Fruit fly (Drosophila melanogaster): ENCODE results near the gene dl.

dl gene

dm6 chr2L:17449608-17450504 lies at the start of gene dl:
Gene dl, minus strand, starts transcription at chr2L:17450364.
- TF ChIP-seq CG8478 (optimal IDR thresholded peaks at IDR 0.05) (no peak), pan (optimal IDR thresholded peaks at IDR 0.05) (peak; percentile 67), Dll (optimal IDR thresholded peaks at IDR 0.05) (no peak)

- TF ChIP-seq psq (optimal IDR thresholded peaks at IDR 0.05) = no peak
Observed at dm6 chr2L:17498721-17499120, 48.6 kb upstream of the dl start, which contains the start of gene CG15142. Gene CG15142, minus strand, starts transcription at chr2L:17498821.

- peak; percentile 47 for TF ChIP-seq pan (optimal IDR thresholded peaks at IDR 0.05)
- no peak for TF ChIP-seq CG8478 (optimal IDR thresholded peaks at IDR 0.05)
- no peak for TF ChIP-seq EcR (GFP tag; optimal IDR thresholded peaks at IDR 0.05)
Observed at dm6 chr2L:17497108-17497507, 46.9 kb upstream of the dl start, which contains the start of gene qua. Gene qua, minus strand, starts transcription at chr2L:17497208.

dm6 chr2L:17495759-17496158 lies 45.6 kb upstream of the dl start:
- TF ChIP-seq Dll (optimal IDR thresholded peaks at IDR 0.05) = no peak
- TF ChIP-seq usp (GFP tag; optimal IDR thresholded peaks at IDR 0.05) = no peak
- no peak for TF ChIP-seq EcR (GFP tag; optimal IDR thresholded peaks at IDR 0.05)

dm6 chr2L:17492680-17493079 lies 42.5 kb upstream of the dl start:
- TF ChIP-seq usp (GFP tag; optimal IDR thresholded peaks at IDR 0.05) (no peak), CG8478 (optimal IDR thresholded peaks at IDR 0.05) (no peak), psq (optimal IDR thresholded peaks at IDR 0.05) (no peak), pan (optimal IDR thresholded peaks at IDR 0.05) (no peak), Dll (optimal IDR thresholded peaks at IDR 0.05) (no peak), EcR (GFP tag; optimal IDR thresholded peaks at IDR 0.05) (no peak)

- TF ChIP-seq psq (optimal IDR thresholded peaks at IDR 0.05) = no peak
- TF ChIP-seq CG8478 (optimal IDR thresholded peaks at IDR 0.05) = no peak
- TF ChIP-seq EcR (GFP tag; optimal IDR thresholded peaks at IDR 0.05) = no peak
- no peak for TF ChIP-seq pan (optimal IDR thresholded peaks at IDR 0.05)
- no peak for TF ChIP-seq Dll (optimal IDR thresholded peaks at IDR 0.05)
Observed at dm6 chr2L:17486264-17486663, 36.1 kb upstream of the dl start, which contains the start of gene CG43220. Gene CG43220, plus strand, starts transcription at chr2L:17486564.

- TF ChIP-seq CG8478 (optimal IDR thresholded peaks at IDR 0.05) (no peak), psq (optimal IDR thresholded peaks at IDR 0.05) (no peak), Dll (optimal IDR thresholded peaks at IDR 0.05) (no peak), EcR (GFP tag; optimal IDR thresholded peaks at IDR 0.05) (no peak), usp (GFP tag; optimal IDR thresholded peaks at IDR 0.05) (no peak), pan (optimal IDR thresholded peaks at IDR 0.05) (no peak)
Observed at dm6 chr2L:17485457-17485856, 35.3 kb upstream of the dl start, which contains the start of the genes CG43221 and CG43645. Gene CG43221, plus strand, starts transcription at chr2L:17485757. Gene CG43645, plus strand, starts transcription at chr2L:17485757.

- TF ChIP-seq Dll (optimal IDR thresholded peaks at IDR 0.05) = no peak
- no peak for TF ChIP-seq EcR (GFP tag; optimal IDR thresholded peaks at IDR 0.05)
- no peak for TF ChIP-seq psq (optimal IDR thresholded peaks at IDR 0.05)
- TF ChIP-seq usp (GFP tag; optimal IDR thresholded peaks at IDR 0.05) = no peak
- no peak for TF ChIP-seq CG8478 (optimal IDR thresholded peaks at IDR 0.05)
- TF ChIP-seq pan (optimal IDR thresholded peaks at IDR 0.05) = no peak
Observed at dm6 chr2L:17484174-17484573, 34.0 kb upstream of the dl start, which contains the start of the genes GCS2beta and CG5131. Gene GCS2beta, minus strand, starts transcription at chr2L:17484307. Gene CG5131, plus strand, starts transcription at chr2L:17484501.

dm6 chr2L:17480943-17481580 lies 30.9 kb upstream of the dl start, which contains the start of the genes fws and Lamtor3:
Gene fws, minus strand, starts transcription at chr2L:17481029.
Gene Lamtor3, plus strand, starts transcription at chr2L:17481231.
- TF ChIP-seq EcR (GFP tag; optimal IDR thresholded peaks at IDR 0.05) (no peak), Dll (optimal IDR thresholded peaks at IDR 0.05) (no peak), psq (optimal IDR thresholded peaks at IDR 0.05) (no peak), usp (GFP tag; optimal IDR thresholded peaks at IDR 0.05) (no peak), CG8478 (optimal IDR thresholded peaks at IDR 0.05) (no peak), pan (optimal IDR thresholded peaks at IDR 0.05) (no peak)

dm6 chr2L:17477710-17478109 lies 27.5 kb upstream of the dl start, which contains the start of gene cass:
Gene cass, minus strand, starts transcription at chr2L:17477888.
- no peak for TF ChIP-seq CG8478 (optimal IDR thresholded peaks at IDR 0.05)
- TF ChIP-seq pan (optimal IDR thresholded peaks at IDR 0.05) = no peak

- no peak for TF ChIP-seq CG8478 (optimal IDR thresholded peaks at IDR 0.05)
- no peak for TF ChIP-seq psq (optimal IDR thresholded peaks at IDR 0.05)
- TF ChIP-seq EcR (GFP tag; optimal IDR thresholded peaks at IDR 0.05) = no peak
- no peak for TF ChIP-seq pan (optimal IDR thresholded peaks at IDR 0.05)
- no peak for TF ChIP-seq usp (GFP tag; optimal IDR thresholded peaks at IDR 0.05)
- no peak for TF ChIP-seq Dll (optimal IDR thresholded peaks at IDR 0.05)
Observed at dm6 chr2L:17472582-17473524, 22.7 kb upstream of the dl start, which contains the start of gene BicD. Gene BicD, minus strand, starts transcription at chr2L:17473215.

Measured in whole organism.